Fruit fly (Drosophila melanogaster) S2 (cell line): ENCODE results near the gene CG11345.

Experiments used
- CG8478 ChIP-seq: fragments of >200 bp; optimal IDR thresholded peaks from 2 replicates; lab custom pipeline; 2018
- CTCF ChIP-seq, 2 experiments: fragments of >200 bp; optimal IDR thresholded peaks; 2 replicates each; lab custom pipeline; 2018

dm6 chr3L:4421362-4421761 is 36.6 kb downstream of the CG11345 start, which contains the start of gene CG15020:
- TF ChIP-seq CTCF (optimal IDR thresholded peaks at IDR 0.05; lab: Kevin White, UChicago): no peak
- TF ChIP-seq CG8478 (lab: Kevin White, UChicago): no peak
